Fruit fly (Drosophila melanogaster): ENCODE measurements around the gene sty.

sty gene

DNA sequence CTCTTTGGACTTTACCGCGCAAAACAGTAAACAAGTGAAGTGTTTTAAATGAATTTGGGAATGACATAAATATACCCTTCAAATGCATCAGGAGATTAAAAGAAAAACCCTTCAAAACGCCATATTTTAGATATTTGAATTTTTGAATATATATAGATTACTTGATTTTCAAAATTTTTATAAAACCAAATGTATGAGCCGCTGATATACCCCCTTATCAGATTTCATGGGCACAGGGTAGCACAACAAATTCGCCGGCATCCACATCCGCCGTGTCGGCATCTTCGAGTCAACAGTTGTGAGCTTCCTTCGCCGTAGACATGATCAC lies 46.8 kb downstream of the sty start, which contains the start of gene Ids (continued):
- TF ChIP-seq BtbVII (GFP tag; optimal IDR thresholded peaks at IDR 0.05) (peak; percentile 70), gem (tag; optimal IDR thresholded peaks at IDR 0.05) (peak; percentile 78), Oaz (GFP tag; IDR thresholded peaks at IDR 0.05) (peak; percentile 39; the same call in 1 of the 2 replicates), CG8944 (GFP tag; optimal IDR thresholded peaks at IDR 0.05) (no peak), mld (GFP tag; IDR thresholded peaks at IDR 0.05; ENCODE audit: partially characterized antibody) (no peak), CG31441 (GFP tag; IDR thresholded peaks at IDR 0.05) (peak; percentile 81), CTCF (GFP tag; optimal IDR thresholded peaks at IDR 0.05) (no peak), CG9797 (GFP tag; optimal IDR thresholded peaks at IDR 0.05) (no peak), CG32767 (GFP tag; IDR thresholded peaks at IDR 0.05) (peak; percentile 76), Bteb2 (GFP tag; optimal IDR thresholded peaks at IDR 0.05) (peak; percentile 38), CG30403 (GFP tag; optimal IDR thresholded peaks at IDR 0.05) (peak; percentile 60), Hand (GFP tag; optimal IDR thresholded peaks at IDR 0.05) (no peak), CG4854 (GFP tag; optimal IDR thresholded peaks at IDR 0.05) (no peak), chn (GFP tag; optimal IDR thresholded peaks at IDR 0.05) (peak; percentile 37), pzg (GFP tag; optimal IDR thresholded peaks at IDR 0.05) (no peak), tll (GFP tag; optimal IDR thresholded peaks at IDR 0.05) (no peak), CG17568 (GFP tag; optimal IDR thresholded peaks at IDR 0.05) (no peak), CG10267 (tag; optimal IDR thresholded peaks at IDR 0.05) (peak; percentile 33), Taf1 (GFP tag; IDR thresholded peaks at IDR 0.05) (peak; percentile 69; the same call in 1 of the 2 replicates), CG11504 (tag; optimal IDR thresholded peaks at IDR 0.05) (peak; percentile 80), Xrp1 (GFP tag; IDR thresholded peaks at IDR 0.05) (peak; percentile 90), CG15514 (GFP tag; optimal IDR thresholded peaks at IDR 0.05) (peak; percentile 61), CG1529 (GFP tag; optimal IDR thresholded peaks at IDR 0.05) (peak; percentile 21), NK7.1 (GFP tag; optimal IDR thresholded peaks at IDR 0.05) (no peak), Ptx1 (GFP tag; IDR thresholded peaks at IDR 0.05) (peak; percentile 84), CG9437 (GFP tag; optimal IDR thresholded peaks at IDR 0.05) (peak; percentile 27), CG13123 (GFP tag; optimal IDR thresholded peaks at IDR 0.05) (no peak), corto (GFP tag; optimal IDR thresholded peaks at IDR 0.05) (peak; percentile 42), fu2 (GFP tag; optimal IDR thresholded peaks at IDR 0.05) (no peak), Camta (GFP tag; optimal IDR thresholded peaks at IDR 0.05) (peak; percentile 45), CG10462 (GFP tag; optimal IDR thresholded peaks at IDR 0.05) (peak; percentile 6), org-1 (GFP tag; optimal IDR thresholded peaks at IDR 0.05) (peak; percentile 58), bab2 (GFP tag; optimal IDR thresholded peaks at IDR 0.05) (peak; percentile 37), CG18476 (GFP tag; optimal IDR thresholded peaks at IDR 0.05) (peak; percentile 28), twi (tag; optimal IDR thresholded peaks at IDR 0.05) (no peak), CG17328 (GFP tag; IDR thresholded peaks at IDR 0.05) (peak; percentile 80), nmo (GFP tag; optimal IDR thresholded peaks at IDR 0.05) (peak; percentile 70), dysf (GFP tag; IDR thresholded peaks at IDR 0.05) (peak; percentile 84), cas (GFP tag; IDR thresholded peaks at IDR 0.05) (peak; percentile 58; the same call in 1 of the 2 replicates), unc-4 (GFP tag; IDR thresholded peaks at IDR 0.05; ENCODE audit: partially characterized antibody) (no peak), unpg (GFP tag; optimal IDR thresholded peaks at IDR 0.05) (peak; percentile 74), CG8290 (GFP tag; optimal IDR thresholded peaks at IDR 0.05) (no peak), CG8290 (tag; optimal IDR thresholded peaks at IDR 0.05) (no peak), slou (GFP tag; optimal IDR thresholded peaks at IDR 0.05) (no peak), Xbp1 (GFP tag; optimal IDR thresholded peaks at IDR 0.05) (peak; percentile 64), MBD-R2 (GFP tag; IDR thresholded peaks at IDR 0.05) (peak; percentile 26; the same call in 1 of the 2 replicates), sr (GFP tag; IDR thresholded peaks at IDR 0.05) (peak; percentile 35; the same call in 1 of the 3 replicates), CG2875 (GFP tag; optimal IDR thresholded peaks at IDR 0.05) (peak; percentile 30), lmd (GFP tag; IDR thresholded peaks at IDR 0.05) (peak; percentile 78), odd (GFP tag; optimal IDR thresholded peaks at IDR 0.05) (peak; percentile 60), crp (GFP tag; optimal IDR thresholded peaks at IDR 0.05) (peak in 1 of 2 experiments; percentile 15), H2.0 (GFP tag; IDR thresholded peaks at IDR 0.05) (peak; percentile 57)
